Worm (Caenorhabditis elegans): ENCODE results near the gene C27H6.9.

The C27H6.9 gene

ce11 chrV:9982568-9982967, at the start of gene C27H6.9:
Gene C27H6.9, plus strand, starts transcription at chrV:9982868.
- TF ChIP-seq nhr-84 (tag; optimal IDR thresholded peaks at IDR 0.05) (no peak), xbp-1 (tag; optimal IDR thresholded peaks at IDR 0.05) (no peak), egl-27 (tag; optimal IDR thresholded peaks at IDR 0.05) (no peak), nhr-20 (tag; optimal IDR thresholded peaks at IDR 0.05) (no peak), sptf-1 (tag; optimal IDR thresholded peaks at IDR 0.05) (no peak), ces-1 (GFP tag; optimal IDR thresholded peaks at IDR 0.05) (no peak), efl-1 (optimal IDR thresholded peaks at IDR 0.05) (no peak), efl-1 (GFP tag; optimal IDR thresholded peaks at IDR 0.05 in 1 of 2) (no peak), ets-5 (GFP tag; IDR thresholded peaks at IDR 0.05) (no peak), pax-3 (tag; optimal IDR thresholded peaks at IDR 0.05) (no peak), hlh-4 (tag; optimal IDR thresholded peaks at IDR 0.05) (no peak), nhr-11 (tag; optimal IDR thresholded peaks at IDR 0.05) (no peak), zip-4 (GFP tag; optimal IDR thresholded peaks at IDR 0.05) (no peak), ceh-8 (GFP tag; optimal IDR thresholded peaks at IDR 0.05) (no peak)

DNA sequence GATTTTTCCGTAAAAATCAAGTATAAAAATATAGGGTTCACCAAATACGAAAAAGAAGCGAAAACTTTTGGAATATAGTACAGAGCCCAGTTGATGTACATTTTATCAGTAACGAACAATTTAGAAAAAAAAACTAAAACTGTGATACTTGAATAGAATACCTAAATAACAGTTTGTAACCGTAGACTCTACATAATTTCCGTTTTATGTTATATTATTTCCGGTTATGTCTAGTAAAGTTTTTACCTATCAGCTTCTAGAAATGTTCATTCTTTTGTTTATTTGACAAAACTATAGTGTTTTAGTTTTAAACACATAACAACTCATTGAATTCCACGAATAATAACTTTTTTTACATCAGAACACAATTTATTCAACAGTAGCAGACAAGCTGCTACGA, 45.2 kb upstream of the C27H6.9 start, which contains the start of gene srj-33:
srj-33 (minus strand) TSS at position 101 of the 400 bp plus-strand sequence.
- TF ChIP-seq nhr-19 (GFP tag; conservative IDR thresholded peaks at IDR 0.05) (no peak), ceh-88 (GFP tag; IDR thresholded peaks at IDR 0.05) (no peak), fkh-8 (tag; optimal IDR thresholded peaks at IDR 0.05) (no peak)

DNA sequence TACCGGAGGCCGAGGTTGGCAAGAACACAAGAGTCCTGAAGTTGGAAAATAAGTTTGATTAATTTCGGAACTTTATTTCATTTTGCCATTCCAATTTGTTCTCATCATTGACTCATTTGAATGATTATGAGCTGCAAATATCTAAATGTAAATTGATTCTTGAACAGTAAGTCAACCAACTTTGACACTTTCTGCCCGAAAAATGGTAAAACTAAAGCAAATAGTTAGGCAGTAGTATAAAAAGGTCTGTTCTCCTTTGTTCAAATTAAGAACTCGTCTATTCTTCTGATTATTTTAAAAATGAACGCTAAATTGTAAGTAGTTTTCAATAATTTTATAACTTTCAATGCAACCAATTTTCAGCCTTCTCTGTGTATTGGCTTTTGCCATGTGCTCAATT, 39.6 kb upstream of the C27H6.9 start, which contains the start of gene fipr-12:
fipr-12 (plus strand) TSS at position 301 of the 400 bp plus-strand sequence.
- TF ChIP-seq C34B4.2 (tag; optimal IDR thresholded peaks at IDR 0.05) (no peak), nhr-76 (tag; optimal IDR thresholded peaks at IDR 0.05) (no peak), snu-23 (GFP tag; optimal IDR thresholded peaks at IDR 0.05) (no peak), zip-4 (GFP tag; optimal IDR thresholded peaks at IDR 0.05) (no peak)

DNA sequence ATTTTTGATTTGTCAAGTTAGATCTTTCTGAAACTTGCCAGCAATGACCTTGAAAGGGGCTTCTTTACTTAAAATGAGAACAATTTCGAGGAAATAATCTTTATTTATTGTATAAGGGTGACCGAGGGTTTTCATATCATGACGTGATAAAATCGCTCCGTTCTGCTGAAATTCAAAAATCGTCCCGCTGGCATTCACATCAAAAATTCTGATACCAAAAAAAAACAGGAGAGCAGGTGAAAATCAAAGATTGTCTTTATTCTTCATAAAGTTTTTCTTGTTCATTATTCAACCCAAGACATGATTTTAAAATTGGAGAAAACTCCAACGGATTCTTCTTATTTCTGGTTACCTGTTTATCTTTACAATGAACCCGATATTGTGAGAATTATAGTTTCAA, 38.6 kb upstream of the C27H6.9 start, which contains the start of gene sre-28:
sre-28 (plus strand) TSS at position 301 of the 400 bp plus-strand sequence.
- TF ChIP-seq ceh-88 (GFP tag; IDR thresholded peaks at IDR 0.05) (no peak), nhr-12 (tag; optimal IDR thresholded peaks at IDR 0.05) (no peak), hpl-2 (GFP tag; optimal IDR thresholded peaks at IDR 0.05) (no peak), swsn-7 (tag; optimal IDR thresholded peaks at IDR 0.05) (no peak), lir-3 (tag; optimal IDR thresholded peaks at IDR 0.05; ENCODE audit: poor library complexity) (no peak), xbp-1 (tag; optimal IDR thresholded peaks at IDR 0.05) (no peak), alr-1 (tag; optimal IDR thresholded peaks at IDR 0.05; ENCODE audit: borderline replicate concordance) (no peak), mep-1 (tag; optimal IDR thresholded peaks at IDR 0.05) (no peak), pqm-1 (tag; optimal IDR thresholded peaks at IDR 0.05) (no peak), skn-1 (tag; optimal IDR thresholded peaks at IDR 0.05) (no peak), pax-3 (tag; optimal IDR thresholded peaks at IDR 0.05) (no peak), C04F5.9 (tag; optimal IDR thresholded peaks at IDR 0.05) (no peak), nhr-84 (tag; optimal IDR thresholded peaks at IDR 0.05) (no peak)

DNA sequence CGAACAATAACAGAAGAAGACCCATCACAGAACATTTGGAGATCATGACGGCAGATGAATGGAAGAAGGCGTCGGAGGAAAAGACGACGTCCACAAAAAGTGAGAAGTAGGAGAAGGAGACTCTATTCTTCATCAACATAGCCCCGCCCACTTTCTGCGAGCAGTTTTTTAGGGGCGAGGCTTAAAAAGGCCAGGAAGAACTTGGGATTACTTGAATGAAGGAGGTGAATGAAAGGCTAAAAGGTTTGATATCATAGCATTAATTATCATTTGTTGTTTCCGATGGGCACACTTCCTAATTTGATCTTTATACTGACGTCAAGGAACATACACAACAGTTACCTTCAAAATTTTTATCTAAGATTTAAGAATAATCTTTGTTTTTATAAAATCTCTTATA, 33.8 kb upstream of the C27H6.9 start, which contains the start of gene nlp-58:
nlp-58 (minus strand) TSS at position 101 of the 400 bp plus-strand sequence.
- TF ChIP-seq egl-13 (tag; optimal IDR thresholded peaks at IDR 0.05) (no peak), swsn-7 (tag; optimal IDR thresholded peaks at IDR 0.05) (no peak), unc-98 (GFP tag; IDR thresholded peaks at IDR 0.05) (no peak), C34B4.2 (tag; optimal IDR thresholded peaks at IDR 0.05) (no peak), fkh-4 (tag; optimal IDR thresholded peaks at IDR 0.05; ENCODE audit: borderline replicate concordance) (no peak), unc-30 (tag; optimal IDR thresholded peaks at IDR 0.05) (no peak), nhr-237 (tag; optimal IDR thresholded peaks at IDR 0.05) (no peak), alr-1 (tag; optimal IDR thresholded peaks at IDR 0.05; ENCODE audit: borderline replicate concordance) (no peak), lin-15B (tag; optimal IDR thresholded peaks at IDR 0.05) (no peak), nhr-76 (tag; optimal IDR thresholded peaks at IDR 0.05) (no peak), tlp-1 (tag; optimal IDR thresholded peaks at IDR 0.05) (no peak)
